Fruit fly (Drosophila melanogaster) whole organism, embryonic: Measurements from ENCODE around the gene CG31807.

Experiments
- B-H2 ChIP-seq: fragments of 200-800 bp; sonication (Bioruptor generic); optimal IDR thresholded peaks from 2 replicates; lab custom pipeline; 2018; ENCODE audit warnings: missing biosample characterization, mild to moderate bottlenecking, missing genetic modification characterization
- CG1024 ChIP-seq: fragments of 200-800 bp; sonication (Bioruptor generic); IDR thresholded peaks from 2 replicates; pipeline ENCODE4 v1.3.6; 2022; ENCODE audit warnings: missing biosample characterization, missing genetic modification characterization
- CG10431 ChIP-seq: fragments of 200-800 bp; sonication (Bioruptor generic); optimal IDR thresholded peaks from 3 replicates; lab custom pipeline; 2018; ENCODE audit warnings: missing biosample characterization, mild to moderate bottlenecking, missing genetic modification characterization
- CG10979 ChIP-seq: fragments of 200-800 bp; sonication (Bioruptor generic); optimal IDR thresholded peaks from 2 replicates; lab custom pipeline; 2018; ENCODE audit warnings: missing biosample characterization, mild to moderate bottlenecking, missing genetic modification characterization, moderate library complexity
- CG11247 ChIP-seq: fragments of 200-800 bp; sonication (Bioruptor generic); IDR thresholded peaks from 2 replicates; pipeline ENCODE4 v1.3.6; 2022; ENCODE audit warnings: missing biosample characterization, missing genetic modification characterization
- CG14965 ChIP-seq: fragments of 200-800 bp; sonication (Bioruptor generic); optimal IDR thresholded peaks from 2 replicates; lab custom pipeline; 2016; ENCODE audit warnings: missing biosample characterization, missing genetic modification characterization, borderline replicate concordance
- CG1529 ChIP-seq: fragments of 200-800 bp; sonication (Bioruptor generic); optimal IDR thresholded peaks from 3 replicates; lab custom pipeline; 2018; ENCODE audit warnings: missing biosample characterization, missing genetic modification characterization
- CG16779 ChIP-seq: fragments of 200-800 bp; sonication (Bioruptor generic); IDR thresholded peaks from 2 replicates; pipeline ENCODE4 v1.3.6; 2022; ENCODE audit warnings: missing biosample characterization, missing genetic modification characterization
- CG17328 ChIP-seq: fragments of 200-800 bp; sonication (Bioruptor generic); IDR thresholded peaks from 2 replicates; pipeline ENCODE4 v1.3.6; 2022; ENCODE audit warnings: missing biosample characterization, missing genetic modification characterization
- CG17385 ChIP-seq: fragments of 200-800 bp; sonication (Bioruptor generic); optimal IDR thresholded peaks from 3 replicates; lab custom pipeline; 2018; ENCODE audit warnings: missing biosample characterization, mild to moderate bottlenecking, missing genetic modification characterization
- CG17802 ChIP-seq: fragments of 200-800 bp; sonication (Bioruptor generic); optimal IDR thresholded peaks from 2 replicates; lab custom pipeline; 2018; ENCODE audit warnings: missing biosample characterization, mild to moderate bottlenecking, missing genetic modification characterization, moderate library complexity
- CG17912 ChIP-seq: fragments of 200-800 bp; sonication (Bioruptor generic); optimal IDR thresholded peaks from 2 replicates; lab custom pipeline; 2018; ENCODE audit warnings: missing biosample characterization, mild to moderate bottlenecking, missing genetic modification characterization
- CG3065 ChIP-seq: fragments of 200-800 bp; sonication (Bioruptor generic); optimal IDR thresholded peaks from 2 replicates; lab custom pipeline; 2016; ENCODE audit warnings: missing biosample characterization, missing genetic modification characterization
- CG33213 ChIP-seq: fragments of 200-800 bp; sonication (Bioruptor generic); optimal IDR thresholded peaks from 3 replicates; lab custom pipeline; 2016; ENCODE audit warnings: missing biosample characterization, missing genetic modification characterization
- CG6175 ChIP-seq: fragments of 200-800 bp; sonication (Bioruptor generic); IDR thresholded peaks from 3 replicates; pipeline ENCODE4 v1.3.6; 2022; ENCODE audit warnings: missing biosample characterization, missing genetic modification characterization
- CG6254 ChIP-seq: fragments of 200-800 bp; sonication (Bioruptor generic); optimal IDR thresholded peaks from 3 replicates; lab custom pipeline; 2017; ENCODE audit warnings: mild to moderate bottlenecking, missing biosample characterization, missing genetic modification reagents, missing genetic modification characterization
- CG6683 ChIP-seq: fragments of 200-800 bp; sonication (Bioruptor generic); optimal IDR thresholded peaks from 2 replicates; lab custom pipeline; 2017; ENCODE audit warnings: missing biosample characterization, mild to moderate bottlenecking, missing genetic modification characterization, missing genetic modification reagents
- CG6854 ChIP-seq: fragments of 200-800 bp; sonication (Bioruptor generic); optimal IDR thresholded peaks from 3 replicates; lab custom pipeline; 2017; ENCODE audit warnings: missing biosample characterization, mild to moderate bottlenecking, missing genetic modification characterization
- CG7556 ChIP-seq: fragments of 200-800 bp; sonication (Bioruptor generic); optimal IDR thresholded peaks from 2 replicates; lab custom pipeline; 2017; ENCODE audit warnings: missing biosample characterization, mild to moderate bottlenecking, missing genetic modification characterization
- CG7745 ChIP-seq: fragments of 200-800 bp; sonication (Bioruptor generic); optimal IDR thresholded peaks from 2 replicates; lab custom pipeline; 2018; ENCODE audit warnings: missing biosample characterization, mild to moderate bottlenecking, missing genetic modification characterization, moderate library complexity
- CG7786 ChIP-seq: fragments of 200-800 bp; sonication (Bioruptor generic); optimal IDR thresholded peaks from 2 replicates; lab custom pipeline; 2016; ENCODE audit warnings: missing biosample characterization, missing genetic modification characterization
- CG9609 ChIP-seq: fragments of 200-800 bp; sonication (Bioruptor generic); optimal IDR thresholded peaks from 3 replicates; lab custom pipeline; 2016; ENCODE audit warnings: missing biosample characterization, missing genetic modification characterization
- CkIIα-i1 ChIP-seq: fragments of 200-800 bp; sonication (Bioruptor generic); IDR thresholded peaks from 2 replicates; pipeline ENCODE4 v1.3.6; 2022; ENCODE audit warnings: missing biosample characterization, missing genetic modification characterization
- Dbx ChIP-seq: fragments of 200-800 bp; sonication (Bioruptor generic); IDR thresholded peaks from 3 replicates; pipeline ENCODE4 v1.3.6; 2022; ENCODE audit warnings: missing biosample characterization, missing genetic modification characterization
- Gsc ChIP-seq: fragments of 200-800 bp; sonication (Bioruptor generic); IDR thresholded peaks from 2 replicates; pipeline ENCODE4 v1.3.6; 2022; ENCODE audit warnings: missing biosample characterization, missing genetic modification characterization
- Gug ChIP-seq: fragments of 200-800 bp; sonication (Bioruptor generic); IDR thresholded peaks from 4 replicates; pipeline ENCODE4 v1.3.6; 2022; ENCODE audit warnings: missing biosample characterization, missing genetic modification characterization
- HHEX ChIP-seq: fragments of 200-800 bp; sonication (Bioruptor generic); optimal IDR thresholded peaks from 3 replicates; lab custom pipeline; 2017; ENCODE audit warnings: missing biosample characterization, mild to moderate bottlenecking, missing genetic modification characterization, missing genetic modification reagents
- Hand ChIP-seq: fragments of 200-800 bp; sonication (Bioruptor generic); optimal IDR thresholded peaks from 2 replicates; lab custom pipeline; 2017; ENCODE audit warnings: mild to moderate bottlenecking, missing biosample characterization, missing genetic modification reagents, missing genetic modification characterization
- Jarid2 ChIP-seq: fragments of 200-800 bp; sonication (Bioruptor generic); optimal IDR thresholded peaks from 3 replicates; lab custom pipeline; 2017; ENCODE audit warnings: mild to moderate bottlenecking, missing biosample characterization, missing genetic modification reagents, missing genetic modification characterization
- Lim3 ChIP-seq: fragments of 200-800 bp; sonication (Bioruptor generic); IDR thresholded peaks from 2 replicates; pipeline ENCODE4 v1.3.6; 2022; ENCODE audit warnings: missing biosample characterization, missing genetic modification characterization
- Oaz ChIP-seq: fragments of 200-800 bp; sonication (Bioruptor generic); IDR thresholded peaks from 2 replicates; pipeline ENCODE4 v1.3.6; 2022; ENCODE audit warnings: missing biosample characterization, missing genetic modification characterization
- Optix ChIP-seq: fragments of 200-800 bp; sonication (Bioruptor generic); IDR thresholded peaks from 3 replicates; pipeline ENCODE4 v1.3.6; 2022; ENCODE audit warnings: missing biosample characterization, missing genetic modification characterization
- Xrp1 ChIP-seq: fragments of 200-800 bp; sonication (Bioruptor generic); IDR thresholded peaks from 2 replicates; pipeline ENCODE4 v1.3.6; 2022; ENCODE audit warnings: missing biosample characterization, missing genetic modification characterization
- bbx ChIP-seq: fragments of 200-800 bp; sonication (Bioruptor generic); IDR thresholded peaks from 2 replicates; pipeline ENCODE4 v1.3.6; 2022; ENCODE audit warnings: missing biosample characterization, missing genetic modification characterization; ENCODE audit not compliant: partially characterized antibody
- cad ChIP-seq: fragments of >200 bp; optimal IDR thresholded peaks from 2 replicates; lab custom pipeline; 2017; ENCODE audit warnings: missing biosample characterization, missing genetic modification characterization
- crc ChIP-seq: fragments of 200-800 bp; sonication (Bioruptor generic); optimal IDR thresholded peaks from 2 replicates; lab custom pipeline; 2016; ENCODE audit warnings: missing biosample characterization, missing genetic modification characterization
- ewg ChIP-seq: fragments of 200-800 bp; sonication (Bioruptor generic); optimal IDR thresholded peaks from 3 replicates; lab custom pipeline; 2017; ENCODE audit warnings: mild to moderate bottlenecking, missing biosample characterization, missing genetic modification reagents, missing genetic modification characterization
- fu2 ChIP-seq: fragments of 200-800 bp; sonication (Bioruptor generic); optimal IDR thresholded peaks from 2 replicates; lab custom pipeline; 2016; ENCODE audit warnings: missing biosample characterization, missing genetic modification characterization
- jigr1 ChIP-seq: fragments of 200-800 bp; sonication (Bioruptor generic); IDR thresholded peaks from 3 replicates; pipeline ENCODE4 v1.3.6; 2022; ENCODE audit warnings: missing biosample characterization, missing genetic modification characterization
- lov ChIP-seq, 2 experiments: fragments of 200-800 bp in 1 of 2; fragments of >200 bp in 1 of 2; sonication (Bioruptor generic) in 1 of 2; IDR thresholded peaks in 1 of 2; optimal IDR thresholded peaks in 1 of 2; 2 replicates in 1 of 2; 3 replicates in 1 of 2; pipeline versions ENCODE4 v1.3.6 to Lab custom; 2017 to 2022; ENCODE audit warnings: missing biosample characterization in 1 of 2, missing genetic modification characterization in 1 of 2
- nom ChIP-seq: fragments of 200-800 bp; sonication (Bioruptor generic); optimal IDR thresholded peaks from 2 replicates; lab custom pipeline; 2017; ENCODE audit warnings: missing biosample characterization, missing genetic modification characterization, mild to moderate bottlenecking, moderate library complexity, missing genetic modification reagents
- psq ChIP-seq: fragments of 200-800 bp; sonication (Bioruptor generic); optimal IDR thresholded peaks from 2 replicates; lab custom pipeline; 2017; ENCODE audit warnings: missing biosample characterization, missing genetic modification characterization
- ranshi ChIP-seq: fragments of 200-800 bp; sonication (Bioruptor generic); IDR thresholded peaks from 2 replicates; pipeline ENCODE4 v1.3.6; 2022; ENCODE audit warnings: missing biosample characterization, missing genetic modification characterization
- row ChIP-seq: fragments of 200-800 bp; sonication (Bioruptor generic); IDR thresholded peaks from 3 replicates; pipeline ENCODE4 v1.3.6; 2022; ENCODE audit warnings: missing biosample characterization, missing genetic modification characterization
- tll ChIP-seq, 2 experiments: fragments of 200-800 bp in 1 of 2; fragments of >200 bp in 1 of 2; sonication (Bioruptor generic) in 1 of 2; optimal IDR thresholded peaks; 2 replicates each; lab custom pipeline; 2017 to 2019; ENCODE audit warnings: missing biosample characterization in 2 of 2, missing genetic modification characterization in 2 of 2, mild to moderate bottlenecking in 1 of 2, moderate library complexity in 1 of 2
- trem ChIP-seq: fragments of 200-800 bp; optimal IDR thresholded peaks from 3 replicates; lab custom pipeline; 2019; ENCODE audit warnings: missing biosample characterization, mild to moderate bottlenecking, missing genetic modification characterization, moderate library complexity
- zfh1 ChIP-seq: fragments of 200-800 bp; sonication (Bioruptor generic); IDR thresholded peaks from 3 replicates; pipeline ENCODE4 v1.3.6; 2022; ENCODE audit warnings: missing biosample characterization, missing genetic modification characterization

CG31807 gene

DNA sequence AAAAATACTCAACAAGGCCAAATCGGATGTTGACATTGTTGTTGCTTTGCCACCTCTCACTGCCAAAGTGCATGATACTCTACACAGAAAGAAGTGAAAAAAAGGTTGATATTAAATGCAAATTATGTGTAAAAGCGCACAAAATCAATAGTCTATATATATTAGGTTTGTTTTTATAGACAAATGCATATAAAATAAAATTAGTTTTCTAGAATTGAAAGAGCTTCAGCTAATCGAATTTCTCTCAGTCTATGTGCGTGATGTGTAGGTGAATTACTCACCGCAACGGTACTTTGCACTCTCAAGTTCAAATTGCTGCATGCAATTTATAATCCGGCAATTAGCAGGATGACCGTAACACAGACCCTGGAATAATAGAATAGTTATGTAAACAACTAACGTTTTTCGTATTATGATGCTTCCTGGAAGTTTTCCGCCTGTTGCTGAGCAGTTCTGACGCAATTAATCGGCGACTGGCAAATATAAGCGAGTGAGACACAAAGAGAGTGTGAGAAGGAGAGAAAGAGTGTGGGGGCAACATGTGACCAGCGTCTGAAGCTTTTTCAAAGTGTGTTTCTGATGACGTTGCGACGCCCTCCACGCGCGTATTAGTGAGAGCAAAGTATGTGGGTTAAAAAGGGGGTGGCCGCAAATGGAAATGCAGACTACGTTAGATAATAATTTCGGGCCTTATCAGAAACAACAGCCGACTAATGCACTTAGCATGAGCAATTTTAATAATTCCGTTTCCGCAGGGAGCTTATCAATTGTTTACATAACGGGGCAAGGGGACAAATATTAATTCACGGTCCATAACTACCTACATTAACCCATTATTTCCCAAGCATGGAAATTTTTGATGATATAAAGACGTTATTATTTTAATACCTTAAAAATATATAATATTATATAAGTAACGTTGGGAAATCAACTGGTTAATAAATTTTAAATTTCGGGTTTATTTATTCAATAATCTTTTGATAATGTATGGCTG lies 37.2 kb upstream of the CG31807 start (continued):
- TF ChIP-seq ewg (GFP tag; lab: Kevin White, UChicago) (peak; percentile 83), Lim3 (GFP tag; lab: Robert Waterston, UW) (peak; percentile 72), Hand (GFP tag; lab: Kevin White, UChicago) (peak; percentile 77), CG11247 (GFP tag; lab: Robert Waterston, UW) (peak; percentile 92), CG17385 (GFP tag; lab: Kevin White, UChicago) (peak; percentile 86), Oaz (peak; percentile 91), CG33213 (GFP tag; lab: Kevin White, UChicago) (peak; percentile 60), ranshi (GFP tag; lab: Robert Waterston, UW) (peak; percentile 92), CG7786 (GFP tag; lab: Kevin White, UChicago) (peak; percentile 51), Xrp1 (peak; percentile 98), B-H2 (GFP tag; lab: Kevin White, UChicago) (no peak), lov (optimal IDR thresholded peaks at IDR 0.05; lab: Kevin White, UChicago) (no peak), lov (GFP tag; IDR thresholded peaks at IDR 0.05; lab: Robert Waterston, UW) (peak; percentile 95), Dbx (GFP tag; lab: Robert Waterston, UW) (peak; percentile 94), CG1529 (GFP tag; lab: Kevin White, UChicago) (peak; percentile 77), CG1024 (GFP tag; lab: Robert Waterston, UW) (peak; percentile 83), CG17328 (GFP tag; lab: Robert Waterston, UW) (peak; percentile 96), Optix (GFP tag; lab: Robert Waterston, UW) (peak; percentile 75), CG6854 (GFP tag; lab: Kevin White, UChicago) (peak; percentile 84), trem (tag; lab: Kevin White, UChicago) (peak; percentile 91), jigr1 (GFP tag; lab: Robert Waterston, UW) (peak; percentile 81; the same call in 2 of the 3 replicates), CG17802 (tag; lab: Kevin White, UChicago) (peak; percentile 67), bbx (GFP tag; lab: Robert Waterston, UW) (0 out of 2 replicates have a peak, but pooled peaks have one; percentile 17), CG10431 (no peak), cad (GFP tag; lab: Kevin White, UChicago) (no peak), Gug (peak; percentile 90), fu2 (peak; percentile 46), CG7745 (tag; lab: Kevin White, UChicago) (peak; percentile 7), CG14965 (no peak), CG9609 (GFP tag; lab: Kevin White, UChicago) (peak; percentile 34), tll (GFP tag; optimal IDR thresholded peaks at IDR 0.05; lab: Kevin White, UChicago) (peak in 1 of 2 experiments; percentile 64), CG16779 (peak; percentile 93), CG6254 (GFP tag; lab: Kevin White, UChicago) (peak; percentile 84), Gsc (GFP tag; lab: Robert Waterston, UW) (no peak; the same call in none of the 2 replicates), HHEX (GFP tag; lab: Kevin White, UChicago) (peak; percentile 93), CG7556 (GFP tag; lab: Kevin White, UChicago) (peak; percentile 91), nom (GFP tag; lab: Kevin White, UChicago) (peak; percentile 87), CG6175 (GFP tag; lab: Robert Waterston, UW) (peak; percentile 85), Jarid2 (GFP tag; lab: Kevin White, UChicago) (peak; percentile 79), CG10979 (tag; lab: Kevin White, UChicago) (peak; percentile 90), CG3065 (peak; percentile 78), psq (peak; percentile 61), CkIIα-i1 (peak; percentile 62; the same call in 1 of the 2 replicates), zfh1 (GFP tag; lab: Robert Waterston, UW) (peak; percentile 97), row (GFP tag; lab: Robert Waterston, UW) (peak; percentile 93), crc (no peak), CG6683 (GFP tag; lab: Kevin White, UChicago) (peak; percentile 82), CG17912 (GFP tag; lab: Kevin White, UChicago) (peak; percentile 54)
